Fruit fly (Drosophila melanogaster) whole organism, embryonic: ENCODE data around the gene lobo.

Experiments
- Atf3 ChIP-seq: fragments of 200-800 bp; sonication (Bioruptor generic); optimal IDR thresholded peaks from 3 replicates; lab custom pipeline; 2016; ENCODE audit warnings: missing biosample characterization, missing genetic modification characterization
- C15 ChIP-seq: fragments of 200-800 bp; sonication (Bioruptor generic); IDR thresholded peaks from 3 replicates; pipeline ENCODE4 v1.3.6; 2022; ENCODE audit warnings: missing biosample characterization, missing genetic modification characterization
- CG10543 ChIP-seq: fragments of 200-800 bp; sonication (Bioruptor generic); optimal IDR thresholded peaks from 3 replicates; lab custom pipeline; 2017; ENCODE audit warnings: missing biosample characterization, mild to moderate bottlenecking, missing genetic modification characterization, moderate library complexity
- CG11696 ChIP-seq: fragments of 200-800 bp; sonication (Bioruptor generic); IDR thresholded peaks from 2 replicates; pipeline ENCODE4 v1.3.6; 2022; ENCODE audit warnings: missing biosample characterization, missing genetic modification characterization
- CG12236 ChIP-seq: fragments of 200-800 bp; sonication (Bioruptor generic); optimal IDR thresholded peaks from 2 replicates; lab custom pipeline; 2016; ENCODE audit warnings: missing biosample characterization, missing genetic modification characterization
- CG12769 ChIP-seq: fragments of 200-800 bp; sonication (Bioruptor generic); optimal IDR thresholded peaks from 2 replicates; lab custom pipeline; 2019; ENCODE audit warnings: missing biosample characterization, mild to moderate bottlenecking, missing genetic modification characterization, moderate library complexity
- CG1602 ChIP-seq: fragments of 200-800 bp; sonication (Bioruptor generic); optimal IDR thresholded peaks from 3 replicates; lab custom pipeline; 2016; ENCODE audit warnings: missing biosample characterization, missing genetic modification characterization
- CG16813 ChIP-seq: fragments of 200-800 bp; sonication (Bioruptor generic); IDR thresholded peaks from 3 replicates; pipeline ENCODE4 v1.3.6; 2022; ENCODE audit warnings: missing biosample characterization, missing genetic modification characterization; ENCODE audit not compliant: partially characterized antibody
- CG17802 ChIP-seq: fragments of 200-800 bp; sonication (Bioruptor generic); optimal IDR thresholded peaks from 2 replicates; lab custom pipeline; 2018; ENCODE audit warnings: missing biosample characterization, mild to moderate bottlenecking, missing genetic modification characterization, moderate library complexity
- CG2889 ChIP-seq: fragments of 200-800 bp; sonication (Bioruptor generic); IDR thresholded peaks from 3 replicates; pipeline ENCODE4 v1.3.6; 2022; ENCODE audit warnings: missing biosample characterization, missing genetic modification characterization
- CG30431 ChIP-seq: fragments of 200-800 bp; sonication (Bioruptor generic); optimal IDR thresholded peaks from 2 replicates; lab custom pipeline; 2017; ENCODE audit warnings: missing biosample characterization, missing genetic modification characterization
- CG32772 ChIP-seq: fragments of 200-800 bp; sonication (Bioruptor generic); IDR thresholded peaks from 2 replicates; pipeline ENCODE4 v1.3.6; 2022; ENCODE audit warnings: missing biosample characterization, missing genetic modification characterization
- CG33213 ChIP-seq: fragments of 200-800 bp; sonication (Bioruptor generic); optimal IDR thresholded peaks from 3 replicates; lab custom pipeline; 2016; ENCODE audit warnings: missing biosample characterization, missing genetic modification characterization
- CG4617 ChIP-seq: fragments of 200-800 bp; sonication (Bioruptor generic); optimal IDR thresholded peaks from 3 replicates; lab custom pipeline; 2016; ENCODE audit warnings: missing biosample characterization, missing genetic modification characterization, borderline replicate concordance
- CG4730 ChIP-seq: fragments of 200-800 bp; sonication (Bioruptor generic); IDR thresholded peaks from 2 replicates; pipeline ENCODE4 v1.3.6; 2022; ENCODE audit warnings: missing biosample characterization, missing genetic modification characterization
- CG4854 ChIP-seq: fragments of 200-800 bp; sonication (Bioruptor generic); optimal IDR thresholded peaks from 2 replicates; lab custom pipeline; 2016; ENCODE audit warnings: missing biosample characterization, missing genetic modification characterization, inconsistent platforms
- CG6689 ChIP-seq: fragments of 200-800 bp; sonication (Bioruptor generic); IDR thresholded peaks from 2 replicates; pipeline ENCODE4 v1.3.6; 2022; ENCODE audit warnings: missing biosample characterization, missing genetic modification characterization
- CG7357 ChIP-seq: fragments of 200-800 bp; sonication (Bioruptor generic); IDR thresholded peaks from 3 replicates; pipeline ENCODE4 v1.3.6; 2022; ENCODE audit warnings: missing biosample characterization, missing genetic modification characterization
- CG7372 ChIP-seq: fragments of 200-800 bp; sonication (Bioruptor generic); IDR thresholded peaks from 2 replicates; pipeline ENCODE4 v1.3.6; 2022; ENCODE audit warnings: missing biosample characterization, missing genetic modification characterization
- Camta ChIP-seq: fragments of 200-800 bp; sonication (Bioruptor generic); optimal IDR thresholded peaks from 2 replicates; lab custom pipeline; 2016; ENCODE audit warnings: missing biosample characterization, missing genetic modification characterization
- Doc2 ChIP-seq: fragments of 200-800 bp; sonication (Bioruptor generic); IDR thresholded peaks from 2 replicates; pipeline ENCODE4 v1.3.6; 2022; ENCODE audit warnings: missing biosample characterization, missing genetic modification characterization
- Dref ChIP-seq: fragments of 200-800 bp; sonication (Bioruptor generic); IDR thresholded peaks from 2 replicates; pipeline ENCODE4 v1.3.6; 2022; ENCODE audit warnings: missing biosample characterization, missing genetic modification characterization
- GATAe ChIP-seq: fragments of 200-800 bp; sonication (Bioruptor generic); conservative IDR thresholded peaks from 2 replicates; pipeline ENCODE4 v1.3.6; 2022; ENCODE audit warnings: missing biosample characterization, missing genetic modification characterization
- Gug ChIP-seq: fragments of 200-800 bp; sonication (Bioruptor generic); IDR thresholded peaks from 4 replicates; pipeline ENCODE4 v1.3.6; 2022; ENCODE audit warnings: missing biosample characterization, missing genetic modification characterization
- H2.0 ChIP-seq: fragments of 200-800 bp; sonication (Bioruptor generic); IDR thresholded peaks from 2 replicates; pipeline ENCODE4 v1.3.6; 2022; ENCODE audit warnings: missing biosample characterization, missing genetic modification characterization
- Lpt ChIP-seq: fragments of >200 bp; optimal IDR thresholded peaks from 2 replicates; lab custom pipeline; 2018; ENCODE audit warnings: missing biosample characterization, missing genetic modification characterization
- NK7.1 ChIP-seq: fragments of 200-800 bp; sonication (Bioruptor generic); optimal IDR thresholded peaks from 3 replicates; lab custom pipeline; 2016; ENCODE audit warnings: missing biosample characterization, missing genetic modification characterization
- Neu2 ChIP-seq: fragments of 200-800 bp; sonication (Bioruptor generic); optimal IDR thresholded peaks from 3 replicates; lab custom pipeline; 2016; ENCODE audit warnings: missing biosample characterization, missing genetic modification characterization, borderline replicate concordance
- Rx ChIP-seq: fragments of 200-800 bp; sonication (Bioruptor generic); IDR thresholded peaks from 2 replicates; pipeline ENCODE4 v1.3.6; 2022; ENCODE audit warnings: missing biosample characterization, missing genetic modification characterization
- Spps ChIP-seq: fragments of 200-800 bp; sonication (Bioruptor generic); optimal IDR thresholded peaks from 2 replicates; lab custom pipeline; 2018; ENCODE audit warnings: missing biosample characterization, mild to moderate bottlenecking, missing genetic modification characterization
- Xbp1 ChIP-seq: fragments of 200-800 bp; sonication (Bioruptor generic); optimal IDR thresholded peaks from 3 replicates; lab custom pipeline; 2016; ENCODE audit warnings: missing biosample characterization, mild to moderate bottlenecking, missing genetic modification characterization
- al ChIP-seq: fragments of 200-800 bp; sonication (Bioruptor generic); IDR thresholded peaks from 2 replicates; pipeline ENCODE4 v1.3.6; 2022; ENCODE audit warnings: missing biosample characterization, missing genetic modification characterization
- az2 ChIP-seq: fragments of 200-800 bp; sonication (Bioruptor generic); optimal IDR thresholded peaks from 3 replicates; lab custom pipeline; 2016; ENCODE audit warnings: missing biosample characterization, missing genetic modification characterization
- chinmo ChIP-seq: fragments of 200-800 bp; sonication (Bioruptor generic); IDR thresholded peaks from 4 replicates; pipeline ENCODE4 v1.3.6; 2022; ENCODE audit warnings: missing biosample characterization, missing genetic modification characterization; ENCODE audit not compliant: partially characterized antibody
- chm ChIP-seq: fragments of 200-800 bp; sonication (Bioruptor generic); IDR thresholded peaks from 2 replicates; pipeline ENCODE4 v1.3.6; 2022; ENCODE audit warnings: missing biosample characterization, missing genetic modification characterization
- dati ChIP-seq: fragments of 200-800 bp; sonication (Bioruptor generic); IDR thresholded peaks from 2 replicates; pipeline ENCODE4 v1.3.6; 2022; ENCODE audit warnings: missing biosample characterization, missing genetic modification characterization
- exex ChIP-seq: fragments of 200-800 bp; sonication (Bioruptor generic); optimal IDR thresholded peaks from 4 replicates; lab custom pipeline; 2018; ENCODE audit warnings: missing biosample characterization, mild to moderate bottlenecking, missing genetic modification characterization, moderate library complexity
- gfzf ChIP-seq: fragments of 200-800 bp; sonication (Bioruptor generic); optimal IDR thresholded peaks from 2 replicates; lab custom pipeline; 2016; ENCODE audit warnings: missing biosample characterization, mild to moderate bottlenecking, missing genetic modification characterization, moderate library complexity
- lmd ChIP-seq: fragments of 200-800 bp; sonication (Bioruptor generic); IDR thresholded peaks from 2 replicates; pipeline ENCODE4 v1.3.6; 2022; ENCODE audit warnings: missing biosample characterization, missing genetic modification characterization
- lov ChIP-seq, 2 experiments: fragments of 200-800 bp in 1 of 2; fragments of >200 bp in 1 of 2; sonication (Bioruptor generic) in 1 of 2; IDR thresholded peaks in 1 of 2; optimal IDR thresholded peaks in 1 of 2; 2 replicates in 1 of 2; 3 replicates in 1 of 2; pipeline versions ENCODE4 v1.3.6 to Lab custom; 2017 to 2022; ENCODE audit warnings: missing biosample characterization in 1 of 2, missing genetic modification characterization in 1 of 2
- nau ChIP-seq: fragments of 200-800 bp; sonication (Bioruptor generic); optimal IDR thresholded peaks from 3 replicates; lab custom pipeline; 2017; ENCODE audit warnings: missing biosample characterization, mild to moderate bottlenecking, missing genetic modification characterization, missing genetic modification reagents
- odd ChIP-seq: fragments of 200-800 bp; sonication (Bioruptor generic); optimal IDR thresholded peaks from 2 replicates; lab custom pipeline; 2017; ENCODE audit warnings: missing biosample characterization, mild to moderate bottlenecking, missing genetic modification characterization
- p53 ChIP-seq: fragments of 200-800 bp; sonication (Bioruptor generic); optimal IDR thresholded peaks from 2 replicates; lab custom pipeline; 2016; ENCODE audit warnings: missing biosample characterization, missing genetic modification characterization
- pnt ChIP-seq: fragments of 200-800 bp; sonication (Bioruptor generic); optimal IDR thresholded peaks from 3 replicates; lab custom pipeline; 2016; ENCODE audit warnings: missing biosample characterization, missing genetic modification characterization
- ranshi ChIP-seq: fragments of 200-800 bp; sonication (Bioruptor generic); IDR thresholded peaks from 2 replicates; pipeline ENCODE4 v1.3.6; 2022; ENCODE audit warnings: missing biosample characterization, missing genetic modification characterization
- sc ChIP-seq, 3 experiments: fragments of >200 bp in 2 of 3; fragments of 200-800 bp in 1 of 3; sonication (Bioruptor generic) in 1 of 3; optimal IDR thresholded peaks; 2 replicates in 2 of 3; 3 replicates in 1 of 3; lab custom pipeline; 2017; ENCODE audit warnings: mild to moderate bottlenecking in 1 of 3, missing biosample characterization in 1 of 3, missing genetic modification characterization in 1 of 3, missing genetic modification reagents in 1 of 3
- tio ChIP-seq: fragments of 200-800 bp; sonication (Bioruptor generic); optimal IDR thresholded peaks from 2 replicates; lab custom pipeline; 2017; ENCODE audit warnings: missing biosample characterization, missing genetic modification characterization, inconsistent platforms
- tll ChIP-seq, 2 experiments: fragments of 200-800 bp in 1 of 2; fragments of >200 bp in 1 of 2; sonication (Bioruptor generic) in 1 of 2; optimal IDR thresholded peaks; 2 replicates each; lab custom pipeline; 2017 to 2019; ENCODE audit warnings: missing biosample characterization in 2 of 2, missing genetic modification characterization in 2 of 2, mild to moderate bottlenecking in 1 of 2, moderate library complexity in 1 of 2
- unpg ChIP-seq: fragments of 200-800 bp; sonication (Bioruptor generic); optimal IDR thresholded peaks from 3 replicates; lab custom pipeline; 2018; ENCODE audit warnings: missing biosample characterization, mild to moderate bottlenecking, missing genetic modification characterization, moderate library complexity

Gene lobo

dm6 chr3R:25183484-25184442 is 9.8 kb downstream of the lobo start, which contains the start of gene dan (continued):
- TF ChIP-seq Gug (GFP tag; lab: Robert Waterston, UW) (no peak), CG30431 (GFP tag; lab: Kevin White, UChicago) (no peak), CG4617 (GFP tag; lab: Kevin White, UChicago) (no peak), Lpt (no peak), CG32772 (GFP tag; lab: Robert Waterston, UW) (no peak), tll (GFP tag; optimal IDR thresholded peaks at IDR 0.05; lab: Kevin White, UChicago) (no peak), CG4854 (GFP tag; lab: Kevin White, UChicago) (no peak), nau (GFP tag; lab: Kevin White, UChicago) (no peak), CG2889 (GFP tag; lab: Robert Waterston, UW) (no peak), odd (GFP tag; lab: Kevin White, UChicago) (peak; percentile 5), CG12236 (no peak), ranshi (GFP tag; lab: Robert Waterston, UW) (no peak), p53 (GFP tag; lab: Kevin White, UChicago) (no peak), az2 (GFP tag; lab: Kevin White, UChicago) (peak; percentile 26), NK7.1 (GFP tag; lab: Kevin White, UChicago) (no peak), CG7372 (GFP tag; lab: Robert Waterston, UW) (no peak), dati (GFP tag; lab: Robert Waterston, UW) (no peak), CG10543 (no peak), Spps (no peak), CG7357 (GFP tag; lab: Robert Waterston, UW) (no peak), CG11696 (GFP tag; lab: Robert Waterston, UW) (no peak), sc (optimal IDR thresholded peaks at IDR 0.05; lab: Kevin White, UChicago) (no peak), sc (GFP tag; optimal IDR thresholded peaks at IDR 0.05; lab: Kevin White, UChicago) (no peak), gfzf (GFP tag; lab: Kevin White, UChicago) (no peak), al (GFP tag; lab: Robert Waterston, UW) (no peak), Xbp1 (peak; percentile 45), lov (optimal IDR thresholded peaks at IDR 0.05; lab: Kevin White, UChicago) (no peak), lov (GFP tag; IDR thresholded peaks at IDR 0.05; lab: Robert Waterston, UW) (no peak), tio (no peak), chm (GFP tag; lab: Robert Waterston, UW) (no peak), unpg (peak; percentile 44), CG6689 (GFP tag; lab: Robert Waterston, UW) (peak; percentile 39), H2.0 (GFP tag; lab: Robert Waterston, UW) (no peak), C15 (GFP tag; lab: Robert Waterston, UW) (no peak), Camta (GFP tag; lab: Kevin White, UChicago) (peak; percentile 2), pnt (GFP tag; lab: Kevin White, UChicago) (no peak), CG12769 (no peak), CG1602 (GFP tag; lab: Kevin White, UChicago) (peak; percentile 6), exex (tag; lab: Kevin White, UChicago) (no peak), CG17802 (tag; lab: Kevin White, UChicago) (no peak), Neu2 (GFP tag; lab: Kevin White, UChicago) (no peak), Atf3 (GFP tag; lab: Kevin White, UChicago) (no peak), GATAe (GFP tag; lab: Robert Waterston, UW) (no peak), CG4730 (GFP tag; lab: Robert Waterston, UW) (no peak), lmd (GFP tag; lab: Robert Waterston, UW) (peak; percentile 32; the same call in 1 of the 2 replicates), Rx (no peak), Doc2 (GFP tag; lab: Robert Waterston, UW) (no peak), CG16813 (GFP tag; lab: Robert Waterston, UW) (no peak), Dref (GFP tag; lab: Robert Waterston, UW) (no peak), chinmo (GFP tag; lab: Robert Waterston, UW) (no peak), CG33213 (GFP tag; lab: Kevin White, UChicago) (no peak)
